Worm (Caenorhabditis elegans) whole organism, L4/young adult: ENCODE measurements around the gene nhr-204.
"Not testable (repeated sequence)": the region's sequence is repeated elsewhere in the genome, so short reads cannot be mapped to it uniquely, and the experiment has no call there.

Experiments
- W03F9.2 ChIP-seq: fragments of 150-350 bp; optimal IDR thresholded peaks from 2 replicates; lab custom pipeline; 2014; ENCODE audit warnings: missing biosample characterization, missing genetic modification characterization
- dao-5 ChIP-seq: sonication (generic microtip); optimal IDR thresholded peaks from 2 replicates; lab custom pipeline; 2016; ENCODE audit warnings: missing genotype, missing genetic modification characterization, moderate library complexity, missing compliant biosample characterization
- him-1 ChIP-seq: sonication (generic microtip); optimal IDR thresholded peaks from 2 replicates; lab custom pipeline; 2016; ENCODE audit warnings: missing genotype, missing genetic modification reagents, missing genetic modification characterization, missing compliant biosample characterization

The nhr-204 gene

DNA sequence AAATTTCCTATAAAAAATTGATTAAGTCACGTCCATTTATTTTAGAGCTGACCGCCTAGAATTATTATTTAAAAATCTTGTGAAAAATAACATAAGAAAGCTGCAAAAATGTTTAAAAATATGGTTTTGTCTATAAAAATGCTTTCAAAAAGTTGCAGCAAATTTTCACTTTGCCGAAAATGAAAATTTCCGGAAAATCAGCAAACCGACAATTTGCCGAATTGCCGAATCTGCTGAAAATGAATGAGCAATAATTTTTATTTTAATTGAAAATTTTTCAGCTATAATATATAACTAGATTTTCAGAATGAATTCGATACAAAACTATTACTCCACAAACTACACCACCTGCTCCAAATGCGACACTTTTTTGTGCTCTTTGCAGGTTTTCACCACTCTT is 41.8 kb downstream of the nhr-204 start, which contains the start of gene srh-78:
Gene srh-78, plus strand, starts transcription at position 301 of the 400 bp plus-strand sequence.
- TF ChIP-seq him-1, result no peak
- TF ChIP-seq W03F9.2 (tag; lab: Kevin White, UChicago), result no peak

DNA sequence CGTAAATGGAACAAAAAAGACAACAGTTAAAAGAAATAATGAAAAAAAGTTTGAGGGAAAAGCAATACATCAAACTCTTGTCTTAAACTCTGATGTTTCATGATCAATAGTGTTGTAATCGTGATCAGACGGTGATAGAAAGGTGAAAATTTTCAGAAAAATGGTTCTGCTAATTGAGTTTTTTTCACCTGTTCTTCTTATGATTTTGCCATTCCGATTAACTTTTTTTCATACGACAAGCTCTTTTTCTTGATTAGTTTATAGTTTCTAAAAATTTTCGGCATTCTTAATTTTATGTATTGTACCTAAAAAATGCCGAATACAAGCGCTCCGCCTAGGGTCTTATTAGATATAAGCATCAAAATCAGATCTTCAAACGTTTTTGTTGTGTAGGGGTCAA is 42.9 kb downstream of the nhr-204 start:
- TF ChIP-seq him-1 (no peak), W03F9.2 (tag; lab: Kevin White, UChicago) (no peak)

DNA sequence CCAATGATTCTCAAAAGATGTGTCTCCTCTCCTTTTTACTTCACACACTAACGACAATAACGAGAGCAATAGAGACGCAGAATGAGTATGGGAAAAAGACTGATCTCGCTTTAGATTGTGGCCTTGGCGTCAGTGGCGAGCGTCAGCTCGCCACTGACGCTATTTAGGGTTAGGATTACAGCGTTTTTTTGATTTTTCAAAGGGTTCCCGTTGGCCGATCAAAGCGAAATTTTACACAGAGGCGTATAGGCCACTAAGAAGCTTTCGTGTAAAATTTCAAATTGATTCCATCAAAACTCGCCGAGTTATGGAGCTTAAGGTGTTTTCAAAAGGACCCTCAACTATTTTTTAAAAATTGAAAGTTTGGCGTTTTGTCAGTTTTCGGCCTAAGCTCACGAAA is 45.9 kb downstream of the nhr-204 start, which contains the start of gene DC2.5:
Gene DC2.5, minus strand, starts transcription at position 101 of the 400 bp plus-strand sequence.
- not testable (repeated sequence) for TF ChIP-seq him-1; dao-5 (tag; lab: Kevin White, UChicago); W03F9.2 (tag; lab: Kevin White, UChicago)

DNA sequence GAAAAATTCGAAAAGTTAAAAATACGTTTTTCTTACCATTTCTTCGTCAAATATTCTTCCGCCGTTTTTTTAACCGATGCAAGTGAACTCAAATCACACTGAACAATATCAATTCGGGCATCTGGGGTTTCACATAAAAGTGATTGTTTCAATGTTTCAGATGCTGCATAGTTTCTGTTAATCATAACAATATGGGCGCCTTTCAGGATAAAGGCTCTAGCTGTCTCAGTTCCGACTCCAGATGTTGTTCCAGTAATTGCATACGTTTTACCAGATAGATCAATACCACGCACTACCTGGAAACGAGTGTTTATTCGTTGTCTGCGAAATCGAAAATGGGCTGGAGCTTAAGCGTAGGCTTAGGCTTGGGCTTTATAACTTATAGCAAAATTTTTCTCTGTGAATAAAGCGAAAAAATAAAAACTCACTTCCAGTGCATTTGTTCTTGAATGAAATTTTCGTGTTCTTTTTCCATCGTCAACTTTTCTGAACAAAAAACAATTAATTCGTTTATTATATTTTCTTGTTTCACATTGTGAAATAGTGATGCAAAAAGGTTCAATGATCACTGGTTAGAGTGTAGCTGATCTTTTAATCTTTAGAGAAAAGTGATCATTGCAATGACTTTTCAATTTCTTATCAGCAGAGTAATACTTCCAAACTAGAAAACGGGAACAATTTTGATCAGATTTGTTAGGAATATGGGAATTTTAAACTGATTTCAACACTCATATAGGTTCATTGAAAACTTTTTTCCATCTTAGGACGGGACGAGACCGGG is 47.1 kb downstream of the nhr-204 start:
- no peak for TF ChIP-seq him-1
- no peak for TF ChIP-seq W03F9.2 (tag; lab: Kevin White, UChicago)
- no peak for TF ChIP-seq dao-5 (tag; lab: Kevin White, UChicago)

DNA sequence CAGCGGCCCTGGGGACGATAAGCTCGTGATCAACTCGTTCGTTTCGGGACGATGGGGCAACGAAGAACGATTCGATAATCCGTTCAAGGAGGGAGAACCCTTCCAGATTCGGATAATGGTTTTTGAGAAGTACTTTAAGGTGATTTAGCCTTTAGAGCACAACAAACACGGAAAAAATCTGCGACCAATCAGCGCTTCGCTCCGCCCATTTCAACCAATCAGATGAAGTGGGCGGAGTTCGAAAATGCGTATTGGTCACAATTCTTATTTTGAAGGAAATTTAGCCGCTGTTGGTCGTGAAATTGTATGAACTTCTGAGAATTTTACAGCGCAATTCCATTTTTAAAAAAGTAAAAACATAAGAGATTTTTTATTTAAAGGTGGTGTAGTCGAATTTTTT is 51.8 kb downstream of the nhr-204 start:
- TF ChIP-seq dao-5 (tag; lab: Kevin White, UChicago) (no peak), him-1 (no peak), W03F9.2 (tag; lab: Kevin White, UChicago) (no peak)
